Fruit fly (Drosophila melanogaster) whole organism, pupa: Measurements from ENCODE around the gene CG10185.

Experiments used
- CG10348 ChIP-seq: fragments of 200-800 bp; sonication (Bioruptor generic); IDR thresholded peaks from 2 replicates; pipeline ENCODE4 v1.3.6; 2022; ENCODE audit warnings: missing biosample characterization, missing genetic modification characterization
- CG12605 ChIP-seq: fragments of 200-800 bp; sonication (Bioruptor generic); IDR thresholded peaks from 2 replicates; pipeline ENCODE4 v1.3.6; 2022; ENCODE audit warnings: missing biosample characterization, missing genetic modification characterization
- CG13204 ChIP-seq: fragments of 200-800 bp; sonication (Bioruptor generic); optimal IDR thresholded peaks from 2 replicates; lab custom pipeline; 2018; ENCODE audit warnings: missing biosample characterization, mild to moderate bottlenecking, missing genetic modification characterization, moderate library complexity
- CG14655 ChIP-seq: fragments of 200-800 bp; sonication (Bioruptor generic); optimal IDR thresholded peaks from 3 replicates; lab custom pipeline; 2017; ENCODE audit warnings: mild to moderate bottlenecking, missing biosample characterization, missing genetic modification reagents, missing genetic modification characterization
- CG15710 ChIP-seq: fragments of 200-800 bp; sonication (Bioruptor generic); optimal IDR thresholded peaks from 2 replicates; lab custom pipeline; 2018; ENCODE audit warnings: missing biosample characterization, mild to moderate bottlenecking, missing genetic modification characterization, moderate library complexity
- CG17806 ChIP-seq: fragments of 200-800 bp; sonication (Bioruptor generic); optimal IDR thresholded peaks from 2 replicates; lab custom pipeline; 2018; ENCODE audit warnings: missing biosample characterization, mild to moderate bottlenecking, missing genetic modification characterization, moderate library complexity
- CG32121 ChIP-seq: fragments of 200-800 bp; sonication (Bioruptor generic); IDR thresholded peaks from 2 replicates; pipeline ENCODE4 v1.3.6; 2022; ENCODE audit warnings: missing biosample characterization, missing genetic modification characterization
- CG34367 ChIP-seq: fragments of 200-800 bp; sonication (Bioruptor generic); optimal IDR thresholded peaks from 2 replicates; lab custom pipeline; 2018; ENCODE audit warnings: missing biosample characterization, mild to moderate bottlenecking, missing genetic modification characterization
- CG4496 ChIP-seq: fragments of 200-800 bp; sonication (Bioruptor generic); IDR thresholded peaks from 3 replicates; pipeline ENCODE4 v1.3.6; 2022; ENCODE audit warnings: missing biosample characterization, missing genetic modification characterization
- CG8159 ChIP-seq: fragments of 200-800 bp; sonication (Bioruptor generic); optimal IDR thresholded peaks from 3 replicates; lab custom pipeline; 2018; ENCODE audit warnings: missing biosample characterization, mild to moderate bottlenecking, missing genetic modification characterization, moderate library complexity
- CG9948 ChIP-seq: fragments of 200-800 bp; sonication (Bioruptor generic); optimal IDR thresholded peaks from 2 replicates; lab custom pipeline; 2018; ENCODE audit warnings: missing biosample characterization, mild to moderate bottlenecking, missing genetic modification characterization, moderate library complexity
- D1 ChIP-seq: fragments of 200-800 bp; sonication (Bioruptor generic); optimal IDR thresholded peaks from 2 replicates; lab custom pipeline; 2018; ENCODE audit warnings: missing biosample characterization, mild to moderate bottlenecking, missing genetic modification characterization, moderate library complexity
- EcR ChIP-seq: fragments of 200-800 bp; sonication (Bioruptor generic); optimal IDR thresholded peaks from 3 replicates; lab custom pipeline; 2019; ENCODE audit warnings: missing biosample characterization, missing genetic modification characterization, mild to moderate bottlenecking, moderate library complexity, missing genetic modification reagents
- Ets98B ChIP-seq: fragments of 200-800 bp; sonication (Bioruptor generic); IDR thresholded peaks from 2 replicates; pipeline ENCODE4 v1.3.6; 2022; ENCODE audit warnings: missing biosample characterization, missing genetic modification characterization
- Pif1A ChIP-seq: fragments of 200-800 bp; sonication (Bioruptor generic); optimal IDR thresholded peaks from 3 replicates; lab custom pipeline; 2016; ENCODE audit warnings: missing biosample characterization, missing genetic modification characterization
- Pif1B ChIP-seq: fragments of 200-800 bp; sonication (Bioruptor generic); optimal IDR thresholded peaks from 3 replicates; lab custom pipeline; 2016; ENCODE audit warnings: missing biosample characterization, missing genetic modification characterization
- Snoo ChIP-seq: fragments of 200-800 bp; sonication (Bioruptor generic); optimal IDR thresholded peaks from 3 replicates; lab custom pipeline; 2017; ENCODE audit warnings: missing biosample characterization, mild to moderate bottlenecking, missing genetic modification characterization, inconsistent platforms
- fd96Ca ChIP-seq: fragments of 200-800 bp; sonication (Bioruptor generic); IDR thresholded peaks from 3 replicates; pipeline ENCODE4 v1.3.6; 2022; ENCODE audit warnings: missing biosample characterization, missing genetic modification characterization
- gl ChIP-seq: fragments of 200-800 bp; sonication (Bioruptor generic); optimal IDR thresholded peaks from 2 replicates; lab custom pipeline; 2018; ENCODE audit warnings: missing biosample characterization, mild to moderate bottlenecking, missing genetic modification characterization
- rn ChIP-seq: fragments of 200-800 bp; sonication (Bioruptor generic); IDR thresholded peaks from 2 replicates; pipeline ENCODE4 v1.3.6; 2022; ENCODE audit warnings: missing biosample characterization, missing genetic modification characterization

Gene CG10185

DNA sequence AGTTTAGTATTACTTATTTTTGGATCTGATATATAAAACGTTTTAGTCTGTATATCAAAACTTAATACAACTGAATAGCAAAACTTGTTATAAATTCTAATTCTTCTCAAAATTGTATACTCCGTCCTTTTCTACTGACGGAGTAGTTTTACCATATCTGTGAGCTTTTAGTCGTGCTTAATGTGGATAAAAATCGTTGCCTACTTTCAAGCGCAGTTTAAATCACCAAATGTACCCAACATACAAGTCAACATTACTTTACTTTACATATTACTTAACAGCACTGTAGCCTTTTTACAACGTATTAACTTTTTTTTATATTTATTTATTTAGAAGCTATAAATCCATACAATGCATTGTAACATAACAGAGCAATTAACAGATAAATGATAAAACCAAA is 26.5 kb downstream of the CG10185 start:
- no peak for TF ChIP-seq CG4496 (GFP tag; lab: Robert Waterston, UW)
- TF ChIP-seq fd96Ca (GFP tag; lab: Robert Waterston, UW): no peak
- peak; percentile 38 for TF ChIP-seq D1 (tag; lab: Kevin White, UChicago)
- TF ChIP-seq Pif1A (GFP tag; lab: Kevin White, UChicago): no peak
- no peak for TF ChIP-seq CG13204 (GFP tag; lab: Kevin White, UChicago)
- no peak for TF ChIP-seq Snoo (tag; lab: Kevin White, UChicago)
- TF ChIP-seq gl: no peak
- TF ChIP-seq CG12605 (GFP tag; lab: Robert Waterston, UW): no peak
- TF ChIP-seq Pif1B (GFP tag; lab: Kevin White, UChicago): no peak

DNA sequence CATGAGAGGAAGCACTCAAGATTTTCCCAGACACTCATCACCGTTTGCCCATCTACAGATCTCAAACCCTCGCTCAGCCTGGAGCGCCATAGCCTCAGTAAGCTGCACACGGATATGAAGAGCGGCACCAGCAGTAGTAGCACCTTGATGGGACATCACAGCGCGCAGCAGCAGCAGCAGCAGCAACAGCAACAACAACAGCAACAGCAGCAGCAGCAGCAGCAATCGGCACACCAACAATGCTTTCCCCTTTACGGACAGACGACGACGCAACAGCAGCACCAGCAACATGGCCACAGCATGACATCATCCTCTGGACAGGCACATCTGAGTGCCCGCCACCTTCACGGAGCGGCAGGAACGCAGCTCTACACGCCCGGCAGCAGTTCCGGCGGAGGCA is 27.8 kb downstream of the CG10185 start:
- TF ChIP-seq CG17806 (tag; lab: Kevin White, UChicago) (no peak), rn (no peak), CG13204 (GFP tag; lab: Kevin White, UChicago) (no peak), Ets98B (GFP tag; lab: Robert Waterston, UW) (no peak), CG4496 (GFP tag; lab: Robert Waterston, UW) (no peak), fd96Ca (GFP tag; lab: Robert Waterston, UW) (no peak), CG15710 (tag; lab: Kevin White, UChicago) (no peak), EcR (no peak), D1 (tag; lab: Kevin White, UChicago) (no peak), CG14655 (GFP tag; lab: Kevin White, UChicago) (no peak), Pif1B (GFP tag; lab: Kevin White, UChicago) (no peak), CG12605 (GFP tag; lab: Robert Waterston, UW) (no peak), CG8159 (tag; lab: Kevin White, UChicago) (no peak), CG9948 (tag; lab: Kevin White, UChicago) (no peak), CG10348 (GFP tag; lab: Robert Waterston, UW) (no peak), Pif1A (GFP tag; lab: Kevin White, UChicago) (no peak), CG34367 (tag; lab: Kevin White, UChicago) (no peak), CG32121 (no peak)

DNA sequence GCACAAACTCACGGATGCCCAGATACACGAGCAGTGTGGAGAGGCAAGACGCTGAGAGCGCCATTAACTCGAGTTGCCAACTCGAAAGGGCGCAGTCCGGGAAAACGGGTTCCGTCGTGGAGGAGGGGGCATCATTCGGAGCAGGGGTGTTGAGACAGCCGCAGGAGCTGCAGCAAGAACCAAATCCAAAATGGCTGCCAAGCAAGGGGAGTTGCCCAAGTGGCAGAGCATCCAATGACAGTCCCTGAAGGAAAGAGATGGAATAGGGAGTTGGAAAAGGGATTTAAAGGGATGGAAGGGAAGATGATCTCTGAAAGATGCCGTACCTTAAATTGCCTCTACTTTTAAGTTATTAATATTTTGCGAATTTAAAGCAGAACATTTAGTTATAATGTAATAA is 29.3 kb downstream of the CG10185 start:
- TF ChIP-seq D1 (tag; lab: Kevin White, UChicago) (peak; percentile 15), CG14655 (GFP tag; lab: Kevin White, UChicago) (no peak), CG12605 (GFP tag; lab: Robert Waterston, UW) (no peak), EcR (no peak)

DNA sequence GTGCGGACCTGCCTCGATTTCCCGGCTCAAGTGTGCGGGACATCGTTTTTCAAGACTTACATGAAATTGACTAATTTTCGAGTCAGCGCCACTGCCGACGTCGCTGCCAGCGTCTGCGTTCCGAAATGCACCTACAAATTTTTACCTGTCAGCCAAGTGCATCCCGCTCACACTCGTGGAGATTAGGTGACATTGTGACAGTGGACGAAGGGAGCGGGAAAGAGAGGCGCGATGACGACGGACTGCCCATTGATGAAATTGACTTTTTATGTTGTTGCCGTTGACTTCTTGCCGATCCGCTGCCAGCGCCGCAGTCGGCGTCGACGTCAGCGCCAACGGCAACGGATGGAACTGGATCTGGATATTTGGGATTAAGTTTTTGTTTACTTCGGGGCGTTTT is 33.2 kb downstream of the CG10185 start:
- no peak for TF ChIP-seq CG8159 (tag; lab: Kevin White, UChicago)
- no peak for TF ChIP-seq D1 (tag; lab: Kevin White, UChicago)
- TF ChIP-seq Pif1A (GFP tag; lab: Kevin White, UChicago): no peak
- TF ChIP-seq CG10348 (GFP tag; lab: Robert Waterston, UW): no peak
- TF ChIP-seq, all 21 proteins: peak for 0

DNA sequence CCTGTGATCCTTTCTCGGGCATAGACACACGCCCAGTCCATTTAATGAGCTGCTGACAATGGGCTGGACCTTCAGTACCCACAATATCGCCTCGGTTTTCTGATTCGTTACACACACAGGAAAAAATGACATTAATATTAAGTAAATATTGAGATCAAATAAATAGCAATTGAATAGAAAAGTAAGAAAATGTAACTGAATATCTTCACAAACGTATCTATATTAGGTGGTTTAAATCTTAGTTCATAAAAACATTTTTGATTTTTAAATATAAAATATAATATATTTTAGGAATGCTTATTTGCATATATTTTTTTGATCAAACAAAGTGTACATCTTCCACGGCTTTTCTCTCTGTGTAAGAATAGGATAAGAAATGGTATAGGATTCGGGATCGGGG is 33.7 kb downstream of the CG10185 start:
- no peak for TF ChIP-seq CG34367 (tag; lab: Kevin White, UChicago)
- no peak for TF ChIP-seq fd96Ca (GFP tag; lab: Robert Waterston, UW)
- TF ChIP-seq Snoo (tag; lab: Kevin White, UChicago): no peak
- no peak for TF ChIP-seq D1 (tag; lab: Kevin White, UChicago)
- no peak for TF ChIP-seq EcR
- no peak for TF ChIP-seq CG10348 (GFP tag; lab: Robert Waterston, UW)
- TF ChIP-seq CG17806 (tag; lab: Kevin White, UChicago): no peak
- no peak for TF ChIP-seq CG12605 (GFP tag; lab: Robert Waterston, UW)
- TF ChIP-seq gl: no peak
- no peak for TF ChIP-seq Pif1B (GFP tag; lab: Kevin White, UChicago)
- no peak for TF ChIP-seq CG4496 (GFP tag; lab: Robert Waterston, UW)
- no peak for TF ChIP-seq CG13204 (GFP tag; lab: Kevin White, UChicago)
- TF ChIP-seq CG8159 (tag; lab: Kevin White, UChicago): no peak

DNA sequence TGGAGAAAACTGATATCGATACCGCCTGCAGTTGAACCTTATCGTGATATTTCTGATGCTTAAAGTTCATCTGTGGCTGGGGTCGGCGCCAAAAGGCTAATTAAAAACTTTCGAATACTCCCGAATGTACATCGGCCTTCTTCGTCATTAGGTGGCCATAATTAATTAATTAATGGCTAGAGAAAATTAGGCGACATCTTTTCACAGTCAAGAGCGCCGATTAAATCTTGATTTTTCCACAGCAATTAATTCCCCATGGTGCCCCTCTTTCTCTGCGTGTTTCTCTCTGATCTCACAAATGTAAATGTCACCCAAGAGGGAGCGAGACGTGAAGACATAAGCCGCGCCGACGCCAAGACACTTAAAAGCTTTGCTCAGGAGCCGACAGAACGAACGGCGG is 36.9 kb downstream of the CG10185 start:
- TF ChIP-seq D1 (tag; lab: Kevin White, UChicago) (no peak), CG17806 (tag; lab: Kevin White, UChicago) (no peak), CG13204 (GFP tag; lab: Kevin White, UChicago) (no peak), Pif1B (GFP tag; lab: Kevin White, UChicago) (no peak), rn (no peak), CG14655 (GFP tag; lab: Kevin White, UChicago) (no peak), CG15710 (tag; lab: Kevin White, UChicago) (no peak)

DNA sequence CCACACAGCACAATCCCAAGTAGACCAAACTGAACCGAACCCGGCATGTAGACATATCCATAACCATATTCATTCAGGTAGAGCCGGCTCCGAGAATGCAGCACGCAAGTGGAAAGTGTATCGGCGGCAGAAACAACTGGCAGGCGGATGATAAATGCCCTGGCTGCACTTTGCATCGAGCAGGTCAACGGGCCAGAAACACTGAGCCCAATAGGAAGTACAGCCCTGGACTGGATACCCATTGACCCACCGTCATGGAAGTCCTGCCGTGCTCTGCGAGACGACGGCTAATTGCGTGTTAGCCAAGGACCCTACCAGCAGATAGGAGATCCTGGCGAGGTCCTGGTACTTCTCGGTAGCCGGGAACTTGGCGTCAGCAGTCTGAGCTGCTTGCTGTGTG is 37.8 kb downstream of the CG10185 start:
- TF ChIP-seq CG4496 (GFP tag; lab: Robert Waterston, UW): no peak
- TF ChIP-seq D1 (tag; lab: Kevin White, UChicago): no peak
- no peak for TF ChIP-seq fd96Ca (GFP tag; lab: Robert Waterston, UW)
- TF ChIP-seq Snoo (tag; lab: Kevin White, UChicago): no peak
- no peak for TF ChIP-seq rn
- no peak for TF ChIP-seq Ets98B (GFP tag; lab: Robert Waterston, UW)
- TF ChIP-seq CG10348 (GFP tag; lab: Robert Waterston, UW): no peak
- no peak for TF ChIP-seq CG17806 (tag; lab: Kevin White, UChicago)
- TF ChIP-seq EcR: no peak
